Fruit fly (Drosophila melanogaster): ENCODE results near the gene CG5762.

Gene CG5762

DNA sequence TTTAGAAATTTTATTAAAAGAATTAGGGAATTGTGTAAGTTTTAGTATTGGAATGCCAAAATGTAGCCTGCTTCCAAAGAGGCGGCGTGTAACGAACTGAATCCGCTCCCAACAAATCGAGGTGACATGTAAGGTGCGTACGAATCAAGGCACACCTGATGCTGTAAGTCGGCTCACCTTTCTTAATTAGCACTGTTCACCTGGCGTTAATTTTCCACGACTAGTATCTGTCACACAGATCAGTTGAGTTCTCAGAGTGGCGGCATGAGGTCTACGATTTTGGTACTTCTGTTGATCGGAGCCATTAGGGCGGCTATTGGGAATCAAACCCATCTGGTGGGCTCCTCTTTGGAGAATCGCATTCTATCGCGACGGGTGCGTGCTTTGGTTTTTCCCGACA is at the start of gene CG5762, which contains the start of gene CG33339:
Gene CG5762, minus strand, starts transcription at position 101 of the 400 bp plus-strand sequence.
Gene CG33339, plus strand, starts transcription at position 265 of the 400 bp plus-strand sequence.
- TF ChIP-seq CG8478 (optimal IDR thresholded peaks at IDR 0.05) (no peak), Dll (optimal IDR thresholded peaks at IDR 0.05) (no peak), psq (optimal IDR thresholded peaks at IDR 0.05) (no peak), EcR (GFP tag; optimal IDR thresholded peaks at IDR 0.05) (no peak), pan (optimal IDR thresholded peaks at IDR 0.05) (no peak)

DNA sequence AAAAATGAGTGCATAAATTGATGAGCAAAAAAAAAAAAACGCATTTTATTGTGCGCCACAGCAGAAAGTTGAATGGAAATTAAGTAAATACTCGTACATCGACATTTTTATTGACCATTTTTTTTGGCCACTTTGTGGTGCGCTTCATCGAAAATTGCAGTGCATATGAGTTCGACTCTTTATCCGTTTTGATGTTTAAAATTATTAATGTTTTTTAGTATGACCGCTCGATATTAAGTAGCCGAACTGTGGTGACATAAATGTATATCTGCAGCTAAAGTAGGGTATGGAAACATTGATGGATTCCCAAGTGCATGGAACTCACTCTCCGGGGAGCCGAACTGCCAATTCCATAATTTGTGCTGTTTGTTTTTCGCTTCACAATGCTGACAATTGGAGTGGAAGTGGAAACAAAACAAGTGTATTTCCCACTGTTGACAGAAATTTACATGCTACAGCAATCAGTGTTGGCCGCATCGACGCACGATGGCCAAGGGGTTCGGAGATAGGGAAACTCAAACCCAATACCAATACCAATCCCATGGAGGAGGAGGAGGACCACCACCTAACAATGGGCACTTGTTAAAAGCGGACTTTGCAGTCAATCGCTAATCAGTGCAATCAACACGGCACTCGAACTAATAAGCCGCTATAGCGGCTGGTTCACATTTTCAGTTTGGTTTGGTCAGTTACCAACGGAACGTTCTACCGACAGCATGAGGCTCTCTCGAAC is 30.9 kb upstream of the CG5762 start, which contains the start of gene CG13616:
Gene CG13616, plus strand, starts transcription at position 683 of the 733 bp plus-strand sequence.
- no peak for TF ChIP-seq usp (GFP tag; optimal IDR thresholded peaks at IDR 0.05)
- no peak for TF ChIP-seq CG8478 (optimal IDR thresholded peaks at IDR 0.05)
- no peak for TF ChIP-seq pan (optimal IDR thresholded peaks at IDR 0.05)
- no peak for TF ChIP-seq EcR (GFP tag; optimal IDR thresholded peaks at IDR 0.05)
- no peak for TF ChIP-seq Dll (optimal IDR thresholded peaks at IDR 0.05)
- TF ChIP-seq psq (optimal IDR thresholded peaks at IDR 0.05), result no peak

DNA sequence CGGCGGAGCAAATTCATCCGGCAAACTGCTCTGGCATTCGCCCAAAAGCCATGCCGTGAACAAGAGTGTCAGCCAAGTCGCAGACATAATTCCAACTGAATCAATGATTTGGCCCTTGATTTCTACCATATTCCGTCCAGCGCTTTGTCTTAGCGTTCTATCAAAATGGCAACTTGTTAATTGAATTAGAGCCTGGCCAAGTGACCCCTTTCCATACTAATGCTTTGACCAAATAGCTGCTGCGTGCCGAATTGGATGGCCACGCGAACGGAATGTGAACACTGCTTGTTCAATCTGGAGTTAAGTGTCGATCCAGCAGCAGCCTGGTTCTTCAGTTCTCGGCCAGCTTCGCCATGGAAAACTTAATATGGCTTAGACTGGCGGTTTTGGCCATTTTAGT is 28.8 kb upstream of the CG5762 start, which contains the start of the genes CG5768 and CG13615:
Gene CG5768, minus strand, starts transcription at position 101 of the 400 bp plus-strand sequence.
Gene CG13615, plus strand, starts transcription at position 280 of the 400 bp plus-strand sequence.
- TF ChIP-seq usp (GFP tag; optimal IDR thresholded peaks at IDR 0.05), result no peak

DNA sequence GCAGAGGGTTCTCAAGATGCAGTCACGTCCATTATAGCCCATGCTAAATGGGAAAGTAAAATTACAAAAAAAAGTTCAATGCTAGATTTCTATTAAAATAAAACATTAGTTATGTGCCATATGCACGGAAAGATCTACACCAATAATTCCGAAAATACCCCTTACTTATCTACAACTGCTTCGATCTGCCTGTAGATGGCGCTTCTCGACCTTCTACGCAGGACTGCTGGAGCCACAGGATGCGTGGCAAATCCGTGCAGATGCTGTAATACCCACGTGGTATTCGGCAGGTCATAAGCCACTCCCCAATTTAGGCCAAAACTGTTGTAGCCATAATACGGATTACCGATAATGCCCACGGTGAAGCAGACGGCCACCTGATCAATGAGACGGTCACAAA is 25.0 kb upstream of the CG5762 start:
- TF ChIP-seq pan (optimal IDR thresholded peaks at IDR 0.05), result no peak
- no peak for TF ChIP-seq EcR (GFP tag; optimal IDR thresholded peaks at IDR 0.05)
- no peak for TF ChIP-seq Dll (optimal IDR thresholded peaks at IDR 0.05)
- no peak for TF ChIP-seq CG8478 (optimal IDR thresholded peaks at IDR 0.05)
- no peak for TF ChIP-seq psq (optimal IDR thresholded peaks at IDR 0.05)
- no peak for TF ChIP-seq usp (GFP tag; optimal IDR thresholded peaks at IDR 0.05)

DNA sequence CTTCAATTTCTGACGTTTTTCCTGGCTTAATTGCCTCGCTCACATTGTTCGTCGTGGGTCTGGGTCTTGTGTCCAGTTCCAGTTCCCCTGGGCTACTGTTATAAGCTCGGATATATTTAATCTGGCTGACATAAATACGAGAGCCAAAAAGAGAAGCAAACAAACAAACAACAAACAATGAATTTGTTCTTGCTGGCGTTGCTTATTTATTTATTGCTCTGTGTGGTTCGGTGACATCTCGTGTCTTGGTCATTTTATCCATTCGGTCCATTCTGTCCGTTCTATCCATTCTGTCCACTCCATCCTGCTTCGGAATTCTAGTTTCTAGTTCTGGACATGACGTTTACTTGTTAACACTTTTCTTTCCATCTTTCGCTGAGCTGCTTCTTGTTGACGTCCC is 23.5 kb upstream of the CG5762 start, which contains the start of gene CG17780:
Gene CG17780, minus strand, starts transcription at position 101 of the 400 bp plus-strand sequence.
- TF ChIP-seq usp (GFP tag; optimal IDR thresholded peaks at IDR 0.05) (no peak), psq (optimal IDR thresholded peaks at IDR 0.05) (no peak), EcR (GFP tag; optimal IDR thresholded peaks at IDR 0.05) (no peak), CG8478 (optimal IDR thresholded peaks at IDR 0.05) (no peak), pan (optimal IDR thresholded peaks at IDR 0.05) (no peak), Dll (optimal IDR thresholded peaks at IDR 0.05) (no peak)

DNA sequence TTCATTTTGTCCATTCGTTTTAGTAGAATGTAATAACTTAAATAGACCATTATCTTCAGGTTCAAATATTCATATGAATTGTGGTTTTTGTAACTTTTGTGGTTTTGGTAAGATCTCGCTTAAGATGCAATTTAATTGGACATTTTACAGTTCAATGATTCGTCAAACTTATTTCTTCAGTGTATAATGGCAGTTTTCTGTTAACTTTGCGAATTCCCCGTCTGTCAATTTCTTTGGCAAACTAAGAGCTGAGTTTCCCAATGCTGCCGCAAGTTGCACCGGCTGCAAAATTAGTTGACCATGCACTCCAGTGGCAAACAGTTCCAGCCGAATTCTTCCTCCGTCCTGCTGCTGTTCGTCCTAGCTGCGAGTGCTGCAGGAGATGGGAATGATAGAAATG is 15.1 kb upstream of the CG5762 start, which contains the start of gene CG33342:
Gene CG33342, plus strand, starts transcription at position 301 of the 400 bp plus-strand sequence.
- TF ChIP-seq EcR (GFP tag; optimal IDR thresholded peaks at IDR 0.05), result no peak
- no peak for TF ChIP-seq psq (optimal IDR thresholded peaks at IDR 0.05)
- TF ChIP-seq pan (optimal IDR thresholded peaks at IDR 0.05), result no peak
- no peak for TF ChIP-seq Dll (optimal IDR thresholded peaks at IDR 0.05)
- TF ChIP-seq CG8478 (optimal IDR thresholded peaks at IDR 0.05), result no peak
- TF ChIP-seq usp (GFP tag; optimal IDR thresholded peaks at IDR 0.05), result no peak

DNA sequence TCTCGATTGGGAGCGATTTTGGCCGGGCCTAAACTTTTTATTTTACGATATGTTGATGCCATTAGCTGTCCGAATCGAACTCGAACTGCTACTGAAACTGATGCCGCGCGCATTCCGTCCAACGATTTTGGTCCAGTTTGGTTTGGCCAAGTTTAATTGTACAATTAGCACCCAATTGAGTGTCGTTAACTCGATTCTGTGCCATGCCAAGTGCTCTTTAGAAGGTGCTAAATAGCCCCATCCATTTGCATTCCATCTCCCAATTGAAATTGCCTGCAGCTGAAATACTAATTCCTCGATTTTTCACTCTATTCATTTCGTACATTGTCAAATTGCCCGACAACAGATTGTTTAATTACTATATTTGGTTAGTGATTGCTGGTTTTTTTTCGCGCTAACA is 14.1 kb upstream of the CG5762 start, which contains the start of gene CG17781:
Gene CG17781, minus strand, starts transcription at position 101 of the 400 bp plus-strand sequence.
- no peak for TF ChIP-seq CG8478 (optimal IDR thresholded peaks at IDR 0.05)
- no peak for TF ChIP-seq usp (GFP tag; optimal IDR thresholded peaks at IDR 0.05)
- TF ChIP-seq pan (optimal IDR thresholded peaks at IDR 0.05), result no peak
- TF ChIP-seq psq (optimal IDR thresholded peaks at IDR 0.05), result no peak
- no peak for TF ChIP-seq EcR (GFP tag; optimal IDR thresholded peaks at IDR 0.05)
- no peak for TF ChIP-seq Dll (optimal IDR thresholded peaks at IDR 0.05)

DNA sequence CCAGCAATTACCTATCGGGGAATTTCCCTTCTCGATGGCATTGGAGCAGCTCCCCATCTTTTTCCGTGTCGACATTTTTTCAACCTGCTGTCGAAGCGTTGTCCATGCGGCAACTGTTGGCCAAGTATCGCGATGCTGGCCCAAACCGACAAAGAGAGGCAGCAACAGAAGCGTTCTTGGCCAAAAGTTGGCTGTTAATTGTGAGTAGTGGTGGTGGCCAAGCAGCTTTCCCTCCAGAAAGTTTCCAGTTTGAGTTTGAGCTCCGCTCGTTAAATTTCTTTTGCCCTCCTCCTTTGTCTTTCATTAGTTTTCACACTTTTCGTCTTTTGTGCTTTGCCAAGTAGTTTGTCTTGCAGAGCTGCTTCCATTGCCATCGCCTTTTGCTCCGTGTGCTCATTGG is 11.2 kb upstream of the CG5762 start, which contains the start of gene CG17782:
Gene CG17782, minus strand, starts transcription at position 101 of the 400 bp plus-strand sequence.
- TF ChIP-seq CG8478 (optimal IDR thresholded peaks at IDR 0.05), result no peak
- TF ChIP-seq Dll (optimal IDR thresholded peaks at IDR 0.05), result no peak
- no peak for TF ChIP-seq pan (optimal IDR thresholded peaks at IDR 0.05)
- no peak for TF ChIP-seq EcR (GFP tag; optimal IDR thresholded peaks at IDR 0.05)
- no peak for TF ChIP-seq usp (GFP tag; optimal IDR thresholded peaks at IDR 0.05)
- no peak for TF ChIP-seq psq (optimal IDR thresholded peaks at IDR 0.05)

DNA sequence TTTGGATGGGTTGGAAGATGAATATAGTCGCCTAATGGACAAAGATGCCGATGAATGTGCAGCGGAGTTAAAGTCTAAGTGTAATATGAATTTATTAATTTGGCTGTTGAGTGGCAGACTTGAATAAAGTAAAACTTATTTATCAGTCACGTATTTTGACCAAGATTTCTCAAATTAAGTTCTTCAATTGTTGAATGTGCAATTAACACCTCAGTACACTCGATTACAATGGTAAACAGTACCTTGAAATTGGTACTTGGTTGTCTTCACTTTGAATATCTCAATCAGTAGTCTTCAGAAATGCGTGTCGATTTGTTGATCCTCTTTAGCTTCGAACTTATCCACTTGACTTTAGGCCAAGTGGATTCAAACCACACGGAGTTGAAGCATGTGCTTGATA is 7.8 kb upstream of the CG5762 start, which contains the start of gene CG13614:
Gene CG13614, plus strand, starts transcription at position 301 of the 400 bp plus-strand sequence.
- TF ChIP-seq pan (optimal IDR thresholded peaks at IDR 0.05) (no peak), CG8478 (optimal IDR thresholded peaks at IDR 0.05) (no peak), Dll (optimal IDR thresholded peaks at IDR 0.05) (no peak), EcR (GFP tag; optimal IDR thresholded peaks at IDR 0.05) (no peak), usp (GFP tag; optimal IDR thresholded peaks at IDR 0.05) (no peak), psq (optimal IDR thresholded peaks at IDR 0.05) (no peak)

DNA sequence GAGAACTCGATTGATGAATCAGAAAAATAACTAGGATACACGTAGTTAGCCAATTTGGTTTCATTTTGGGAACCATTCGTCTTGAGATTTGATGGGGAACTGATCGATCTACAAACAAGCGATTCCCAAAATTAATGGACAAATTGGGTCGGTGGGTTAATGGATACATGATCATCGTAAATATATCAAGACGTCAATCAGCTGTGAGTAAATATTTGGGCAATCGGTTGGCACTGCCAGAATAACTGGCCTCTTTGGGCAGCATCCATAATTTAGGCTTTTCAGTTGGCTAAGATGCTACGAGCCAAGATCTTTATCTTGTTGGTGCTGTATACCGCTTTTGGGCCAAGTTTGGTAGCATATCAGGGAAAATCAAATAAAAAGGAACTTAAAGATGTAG is 6.6 kb upstream of the CG5762 start, which contains the start of the genes CG42812 and CG33341:
Gene CG42812, minus strand, starts transcription at position 101 of the 400 bp plus-strand sequence.
Gene CG33341, plus strand, starts transcription at position 295 of the 400 bp plus-strand sequence.
- TF ChIP-seq Dll (optimal IDR thresholded peaks at IDR 0.05) (no peak), usp (GFP tag; optimal IDR thresholded peaks at IDR 0.05) (no peak), EcR (GFP tag; optimal IDR thresholded peaks at IDR 0.05) (no peak), psq (optimal IDR thresholded peaks at IDR 0.05) (no peak), pan (optimal IDR thresholded peaks at IDR 0.05) (no peak), CG8478 (optimal IDR thresholded peaks at IDR 0.05) (no peak)

DNA sequence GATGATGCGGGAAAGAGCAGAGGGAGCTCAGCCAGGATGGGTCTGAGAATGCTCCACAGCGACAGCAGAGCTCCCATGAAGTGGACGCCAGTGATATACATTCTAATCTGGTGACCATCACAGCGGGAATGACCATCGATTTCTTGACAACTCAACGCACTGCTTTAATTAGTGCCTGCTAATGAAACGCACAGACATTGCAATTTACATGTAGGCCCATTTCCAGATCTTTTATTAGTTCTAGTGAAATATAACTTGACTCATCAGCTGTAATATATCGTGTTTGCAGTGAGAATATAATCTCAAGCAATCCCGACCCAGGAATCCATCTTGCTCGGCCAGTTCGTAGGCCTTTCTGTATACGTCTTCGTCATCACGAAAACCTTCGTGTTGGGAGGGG is 5.6 kb upstream of the CG5762 start, which contains the start of gene CG42811:
Gene CG42811, minus strand, starts transcription at position 101 of the 400 bp plus-strand sequence.
- no peak for TF ChIP-seq CG8478 (optimal IDR thresholded peaks at IDR 0.05)
- TF ChIP-seq usp (GFP tag; optimal IDR thresholded peaks at IDR 0.05), result no peak
- TF ChIP-seq EcR (GFP tag; optimal IDR thresholded peaks at IDR 0.05), result no peak
- no peak for TF ChIP-seq pan (optimal IDR thresholded peaks at IDR 0.05)
- TF ChIP-seq Dll (optimal IDR thresholded peaks at IDR 0.05), result no peak
- TF ChIP-seq psq (optimal IDR thresholded peaks at IDR 0.05), result no peak
